Fruit fly (Drosophila melanogaster) whole organism, embryonic: ENCODE results near the gene par-6.

Experiments
- Ada2b ChIP-seq: fragments of 200-800 bp; sonication (Bioruptor generic); IDR thresholded peaks from 2 replicates; pipeline ENCODE4 v1.3.6; 2022; ENCODE audit warnings: missing biosample characterization, missing genetic modification characterization
- CG10431 ChIP-seq: fragments of 200-800 bp; sonication (Bioruptor generic); optimal IDR thresholded peaks from 3 replicates; lab custom pipeline; 2018; ENCODE audit warnings: missing biosample characterization, mild to moderate bottlenecking, missing genetic modification characterization
- CG11093 ChIP-seq: fragments of 200-800 bp; sonication (Bioruptor generic); IDR thresholded peaks from 3 replicates; pipeline ENCODE4 v1.3.6; 2022; ENCODE audit warnings: missing biosample characterization, missing genetic modification characterization
- CG11504 ChIP-seq: fragments of 200-800 bp; sonication (Bioruptor generic); optimal IDR thresholded peaks from 3 replicates; lab custom pipeline; 2019; ENCODE audit warnings: missing biosample characterization, mild to moderate bottlenecking, missing genetic modification characterization, moderate library complexity
- CG12942 ChIP-seq: fragments of 200-800 bp; sonication (Bioruptor generic); optimal IDR thresholded peaks from 3 replicates; lab custom pipeline; 2016; ENCODE audit warnings: missing biosample characterization, missing genetic modification characterization
- CG13287 ChIP-seq: fragments of 200-800 bp; sonication (Bioruptor generic); IDR thresholded peaks from 2 replicates; pipeline ENCODE4 v1.3.6; 2022; ENCODE audit warnings: missing biosample characterization, missing genetic modification characterization; ENCODE audit not compliant: partially characterized antibody
- CG13296 ChIP-seq: fragments of 200-800 bp; sonication (Bioruptor generic); optimal IDR thresholded peaks from 3 replicates; lab custom pipeline; 2018; ENCODE audit warnings: missing biosample characterization, mild to moderate bottlenecking, missing genetic modification characterization
- CG1602 ChIP-seq: fragments of 200-800 bp; sonication (Bioruptor generic); optimal IDR thresholded peaks from 3 replicates; lab custom pipeline; 2016; ENCODE audit warnings: missing biosample characterization, missing genetic modification characterization
- CG18619 ChIP-seq: fragments of 200-800 bp; sonication (Bioruptor generic); optimal IDR thresholded peaks from 3 replicates; lab custom pipeline; 2017; ENCODE audit warnings: missing biosample characterization, mild to moderate bottlenecking, missing genetic modification characterization
- CG32767 ChIP-seq: fragments of 200-800 bp; sonication (Bioruptor generic); IDR thresholded peaks from 2 replicates; pipeline ENCODE4 v1.3.6; 2022; ENCODE audit warnings: missing biosample characterization, missing genetic modification characterization
- CG3281 ChIP-seq: fragments of 200-800 bp; sonication (Bioruptor generic); optimal IDR thresholded peaks from 3 replicates; lab custom pipeline; 2017; ENCODE audit warnings: missing biosample characterization, mild to moderate bottlenecking, missing genetic modification characterization
- CG3838 ChIP-seq: fragments of 200-800 bp; sonication (Bioruptor generic); optimal IDR thresholded peaks from 3 replicates; lab custom pipeline; 2016; ENCODE audit warnings: missing biosample characterization, missing genetic modification characterization
- CG6791 ChIP-seq: fragments of 200-800 bp; sonication (Bioruptor generic); IDR thresholded peaks from 3 replicates; pipeline ENCODE4 v1.3.6; 2022; ENCODE audit warnings: missing biosample characterization, missing genetic modification characterization; ENCODE audit not compliant: partially characterized antibody
- CG6854 ChIP-seq: fragments of 200-800 bp; sonication (Bioruptor generic); optimal IDR thresholded peaks from 3 replicates; lab custom pipeline; 2017; ENCODE audit warnings: missing biosample characterization, mild to moderate bottlenecking, missing genetic modification characterization
- CG9215 ChIP-seq: fragments of 200-800 bp; sonication (Bioruptor generic); IDR thresholded peaks from 2 replicates; pipeline ENCODE4 v1.3.6; 2022; ENCODE audit warnings: missing biosample characterization, missing genetic modification characterization
- CG9797 ChIP-seq: fragments of 200-800 bp; sonication (Bioruptor generic); optimal IDR thresholded peaks from 3 replicates; lab custom pipeline; 2018; ENCODE audit warnings: missing biosample characterization, mild to moderate bottlenecking, missing genetic modification characterization
- HLH54F ChIP-seq: fragments of 200-800 bp; sonication (Bioruptor generic); optimal IDR thresholded peaks from 3 replicates; lab custom pipeline; 2016; ENCODE audit warnings: missing biosample characterization, missing genetic modification characterization
- Hey ChIP-seq: fragments of 200-800 bp; sonication (Bioruptor generic); optimal IDR thresholded peaks from 3 replicates; lab custom pipeline; 2018; ENCODE audit warnings: missing biosample characterization, mild to moderate bottlenecking, missing genetic modification characterization
- Kr ChIP-seq: fragments of 200-800 bp; sonication (Bioruptor generic); optimal IDR thresholded peaks from 2 replicates; lab custom pipeline; 2017; ENCODE audit warnings: missing biosample characterization, mild to moderate bottlenecking, missing genetic modification characterization
- Lhr ChIP-seq: fragments of 200-800 bp; sonication (Bioruptor generic); optimal IDR thresholded peaks from 3 replicates; lab custom pipeline; 2017; ENCODE audit warnings: mild to moderate bottlenecking, missing biosample characterization, missing genetic modification reagents, missing genetic modification characterization
- Meics ChIP-seq: fragments of 200-800 bp; sonication (Bioruptor generic); optimal IDR thresholded peaks from 2 replicates; lab custom pipeline; 2017; ENCODE audit warnings: missing biosample characterization, mild to moderate bottlenecking, missing genetic modification characterization
- Myb ChIP-seq: fragments of 200-800 bp; sonication (Bioruptor generic); optimal IDR thresholded peaks from 2 replicates; lab custom pipeline; 2016; ENCODE audit warnings: missing biosample characterization, missing genetic modification characterization
- Neu2 ChIP-seq: fragments of 200-800 bp; sonication (Bioruptor generic); optimal IDR thresholded peaks from 3 replicates; lab custom pipeline; 2016; ENCODE audit warnings: missing biosample characterization, missing genetic modification characterization, borderline replicate concordance
- Opbp ChIP-seq: fragments of 200-800 bp; sonication (Bioruptor generic); IDR thresholded peaks from 3 replicates; pipeline ENCODE4 v1.3.6; 2022; ENCODE audit warnings: missing biosample characterization, missing genetic modification characterization; ENCODE audit not compliant: partially characterized antibody
- ash1 ChIP-seq: fragments of 200-800 bp; sonication (Bioruptor generic); optimal IDR thresholded peaks from 2 replicates; lab custom pipeline; 2018; ENCODE audit warnings: missing biosample characterization, mild to moderate bottlenecking, missing genetic modification characterization
- cad ChIP-seq: fragments of >200 bp; optimal IDR thresholded peaks from 2 replicates; lab custom pipeline; 2017; ENCODE audit warnings: missing biosample characterization, missing genetic modification characterization
- chif ChIP-seq, 2 experiments: fragments of 200-800 bp; sonication (Bioruptor generic); optimal IDR thresholded peaks; 3 replicates each; lab custom pipeline; 2016; ENCODE audit warnings: missing biosample characterization in 2 of 2, missing genetic modification characterization in 2 of 2
- chinmo ChIP-seq: fragments of 200-800 bp; sonication (Bioruptor generic); IDR thresholded peaks from 4 replicates; pipeline ENCODE4 v1.3.6; 2022; ENCODE audit warnings: missing biosample characterization, missing genetic modification characterization; ENCODE audit not compliant: partially characterized antibody
- disco-r ChIP-seq: fragments of 200-800 bp; sonication (Bioruptor generic); optimal IDR thresholded peaks from 2 replicates; lab custom pipeline; 2016; ENCODE audit warnings: missing biosample characterization, missing genetic modification characterization
- dmrt99B ChIP-seq: fragments of 200-800 bp; sonication (Bioruptor generic); optimal IDR thresholded peaks from 2 replicates; lab custom pipeline; 2018; ENCODE audit warnings: missing biosample characterization, mild to moderate bottlenecking, missing genetic modification characterization, moderate library complexity
- en ChIP-seq: fragments of 200-800 bp; sonication (Bioruptor generic); optimal IDR thresholded peaks from 2 replicates; lab custom pipeline; 2016; ENCODE audit warnings: missing biosample characterization, missing genetic modification characterization
- hbn ChIP-seq: fragments of 200-800 bp; sonication (Bioruptor generic); IDR thresholded peaks from 2 replicates; pipeline ENCODE4 v1.3.6; 2022; ENCODE audit warnings: missing biosample characterization, missing genetic modification characterization; ENCODE audit not compliant: partially characterized antibody
- jigr1 ChIP-seq: fragments of 200-800 bp; sonication (Bioruptor generic); IDR thresholded peaks from 3 replicates; pipeline ENCODE4 v1.3.6; 2022; ENCODE audit warnings: missing biosample characterization, missing genetic modification characterization
- lov ChIP-seq, 2 experiments: fragments of 200-800 bp in 1 of 2; fragments of >200 bp in 1 of 2; sonication (Bioruptor generic) in 1 of 2; IDR thresholded peaks in 1 of 2; optimal IDR thresholded peaks in 1 of 2; 2 replicates in 1 of 2; 3 replicates in 1 of 2; pipeline versions ENCODE4 v1.3.6 to Lab custom; 2017 to 2022; ENCODE audit warnings: missing biosample characterization in 1 of 2, missing genetic modification characterization in 1 of 2
- mam ChIP-seq: fragments of 200-800 bp; sonication (Bioruptor generic); optimal IDR thresholded peaks from 3 replicates; lab custom pipeline; 2016; ENCODE audit warnings: missing biosample characterization, missing genetic modification characterization
- nerfin-2 ChIP-seq: fragments of 200-800 bp; sonication (Bioruptor generic); IDR thresholded peaks from 2 replicates; pipeline ENCODE4 v1.3.6; 2022; ENCODE audit warnings: missing biosample characterization, missing genetic modification characterization; ENCODE audit not compliant: partially characterized antibody
- nmo ChIP-seq: fragments of 200-800 bp; sonication (Bioruptor generic); optimal IDR thresholded peaks from 2 replicates; lab custom pipeline; 2018; ENCODE audit warnings: missing biosample characterization, mild to moderate bottlenecking, missing genetic modification characterization, moderate library complexity
- oc ChIP-seq: fragments of 200-800 bp; sonication (Bioruptor generic); optimal IDR thresholded peaks from 2 replicates; lab custom pipeline; 2018; ENCODE audit warnings: missing biosample characterization, mild to moderate bottlenecking, missing genetic modification characterization, moderate library complexity
- pho ChIP-seq: fragments of 200-800 bp; sonication (Bioruptor generic); optimal IDR thresholded peaks from 2 replicates; lab custom pipeline; 2016; ENCODE audit warnings: missing biosample characterization, missing genetic modification characterization
- shn ChIP-seq: fragments of 200-800 bp; sonication (Bioruptor generic); optimal IDR thresholded peaks from 3 replicates; lab custom pipeline; 2016; ENCODE audit warnings: missing biosample characterization, missing genetic modification characterization
- sima ChIP-seq: fragments of 200-800 bp; sonication (Bioruptor generic); optimal IDR thresholded peaks from 2 replicates; lab custom pipeline; 2016; ENCODE audit warnings: missing biosample characterization, missing genetic modification characterization
- so ChIP-seq: fragments of 200-800 bp; sonication (Bioruptor generic); IDR thresholded peaks from 3 replicates; pipeline ENCODE4 v1.3.6; 2022; ENCODE audit warnings: missing biosample characterization, missing genetic modification characterization
- sqz ChIP-seq: fragments of 200-800 bp; sonication (Bioruptor generic); optimal IDR thresholded peaks from 3 replicates; lab custom pipeline; 2018; ENCODE audit warnings: missing biosample characterization, mild to moderate bottlenecking, missing genetic modification characterization
- trem ChIP-seq: fragments of 200-800 bp; optimal IDR thresholded peaks from 3 replicates; lab custom pipeline; 2019; ENCODE audit warnings: missing biosample characterization, mild to moderate bottlenecking, missing genetic modification characterization, moderate library complexity
- wor ChIP-seq: fragments of 200-800 bp; sonication (Bioruptor generic); IDR thresholded peaks from 2 replicates; pipeline ENCODE4 v1.3.6; 2022; ENCODE audit warnings: missing biosample characterization, missing genetic modification characterization
- zen2 ChIP-seq: fragments of 200-800 bp; sonication (Bioruptor generic); IDR thresholded peaks from 3 replicates; pipeline ENCODE4 v1.3.6; 2022; ENCODE audit warnings: missing biosample characterization, missing genetic modification characterization; ENCODE audit not compliant: partially characterized antibody

par-6 gene

dm6 chrX:17657716-17658115 is 45.4 kb upstream of the par-6 start (continued):
- TF ChIP-seq wor (GFP tag; lab: Robert Waterston, UW) = no peak
- no peak for TF ChIP-seq CG1602 (GFP tag; lab: Kevin White, UChicago)
- no peak for TF ChIP-seq HLH54F (GFP tag; lab: Kevin White, UChicago)
- peak; percentile 44 for TF ChIP-seq sqz (GFP tag; lab: Kevin White, UChicago)
- TF ChIP-seq CG12942 (GFP tag; lab: Kevin White, UChicago) = no peak

DNA sequence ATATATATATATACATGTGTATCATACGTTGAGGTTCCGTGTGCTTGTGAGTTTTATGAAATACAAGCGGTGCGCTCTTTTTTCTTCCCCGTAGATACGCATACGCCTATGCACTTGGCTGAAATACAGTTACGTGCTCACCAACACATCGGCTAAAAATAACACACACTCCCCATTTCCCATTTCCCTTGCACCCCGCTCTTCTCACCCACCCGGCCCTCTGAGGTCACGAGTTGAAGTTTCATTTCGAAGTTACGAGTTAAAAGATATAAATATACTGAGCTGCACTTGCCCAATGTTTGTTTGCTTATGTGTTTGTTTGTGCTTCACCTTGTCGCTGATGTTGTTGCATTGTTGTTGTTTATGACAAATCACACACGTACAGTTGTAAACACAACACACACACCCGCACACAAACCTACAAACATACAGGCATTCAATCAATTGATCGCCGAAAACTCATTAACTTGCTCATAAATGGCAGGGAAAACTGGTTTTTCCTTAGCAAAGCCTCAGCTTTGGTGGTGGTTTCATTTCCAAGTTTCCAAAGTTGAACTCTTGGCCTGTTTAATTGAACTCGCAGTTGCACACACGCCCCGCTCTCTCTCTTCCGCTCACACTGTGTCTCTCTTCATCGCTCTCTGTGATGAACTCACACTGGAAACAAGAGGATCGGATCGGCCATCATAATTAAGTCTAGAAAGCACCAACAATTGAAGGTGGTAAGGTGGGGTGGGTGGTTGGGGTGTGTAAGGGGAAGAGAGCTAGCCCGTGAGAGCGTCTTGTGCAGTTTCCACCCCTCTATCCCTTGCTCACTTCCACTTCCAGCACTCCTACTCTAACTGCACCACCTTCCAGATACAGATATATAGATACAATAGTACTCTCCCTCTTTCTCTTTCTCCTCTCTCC is 44.7 kb upstream of the par-6 start:
- TF ChIP-seq Myb (GFP tag; lab: Kevin White, UChicago) (no peak), lov (optimal IDR thresholded peaks at IDR 0.05; lab: Kevin White, UChicago) (no peak), lov (GFP tag; IDR thresholded peaks at IDR 0.05; lab: Robert Waterston, UW) (no peak), CG10431 (no peak), dmrt99B (tag; lab: Kevin White, UChicago) (no peak), CG6791 (GFP tag; lab: Robert Waterston, UW) (no peak), Meics (GFP tag; lab: Kevin White, UChicago) (no peak), trem (tag; lab: Kevin White, UChicago) (no peak), disco-r (no peak), Neu2 (GFP tag; lab: Kevin White, UChicago) (no peak), CG9215 (GFP tag; lab: Robert Waterston, UW) (no peak), CG3281 (GFP tag; lab: Kevin White, UChicago) (no peak), nerfin-2 (GFP tag; lab: Robert Waterston, UW) (no peak), CG11093 (GFP tag; lab: Robert Waterston, UW) (no peak), oc (tag; lab: Kevin White, UChicago) (peak; percentile 30), Kr (GFP tag; lab: Kevin White, UChicago) (no peak), Hey (tag; lab: Kevin White, UChicago) (no peak), sima (GFP tag; lab: Kevin White, UChicago) (no peak), en (no peak), shn (GFP tag; lab: Kevin White, UChicago) (no peak), zen2 (GFP tag; lab: Robert Waterston, UW) (no peak), CG13296 (GFP tag; lab: Kevin White, UChicago) (no peak), cad (GFP tag; lab: Kevin White, UChicago) (no peak), nmo (GFP tag; lab: Kevin White, UChicago) (no peak), Ada2b (no peak), mam (GFP tag; lab: Kevin White, UChicago) (no peak), ash1 (GFP tag; lab: Kevin White, UChicago) (no peak), Lhr (GFP tag; lab: Kevin White, UChicago) (no peak), CG18619 (GFP tag; lab: Kevin White, UChicago) (no peak), CG3838 (GFP tag; lab: Kevin White, UChicago) (peak; percentile 12), hbn (GFP tag; lab: Robert Waterston, UW) (no peak), CG13287 (GFP tag; lab: Robert Waterston, UW) (no peak), jigr1 (GFP tag; lab: Robert Waterston, UW) (no peak), pho (GFP tag; lab: Kevin White, UChicago) (no peak), chinmo (GFP tag; lab: Robert Waterston, UW) (0 out of 4 replicates have a peak, but pooled peaks have one; percentile 66), Opbp (GFP tag; lab: Robert Waterston, UW) (no peak), CG32767 (0 out of 2 replicates have a peak, but pooled peaks have one; percentile 34), so (GFP tag; lab: Robert Waterston, UW) (0 out of 3 replicates have a peak, but pooled peaks have one; percentile 32), CG11504 (no peak), chif (GFP tag; optimal IDR thresholded peaks at IDR 0.05; lab: Kevin White, UChicago) (no peak), CG9797 (GFP tag; lab: Kevin White, UChicago) (no peak), CG6854 (no peak)
